Worm (Caenorhabditis elegans) whole organism, L4 larva: ENCODE data around the gene clec-145.

ENCODE experiments used
- F10B5.3 ChIP-seq: sonication (generic microtip); optimal IDR thresholded peaks from 2 replicates; lab custom pipeline; 2016; ENCODE audit warnings: mild to moderate bottlenecking, missing genetic modification characterization, missing compliant biosample characterization
- F49E8.2 ChIP-seq: sonication (generic microtip); optimal IDR thresholded peaks from 2 replicates; lab custom pipeline; 2016; ENCODE audit warnings: missing compliant biosample characterization, mild to moderate bottlenecking, missing genetic modification characterization, borderline replicate concordance
- Y48G9A.11 ChIP-seq: fragments of 200-800 bp; sonication (Bioruptor generic); IDR thresholded peaks from 2 replicates; pipeline ENCODE4 v1.3.6; 2022; ENCODE audit warnings: missing genetic modification reagents, missing genetic modification characterization, missing compliant biosample characterization
- ZK546.5 ChIP-seq, 2 experiments: sonication (generic microtip); optimal IDR thresholded peaks; 2 replicates each; lab custom pipeline; 2017; ENCODE audit warnings: missing biosample characterization in 2 of 2, missing genetic modification characterization in 2 of 2
- ceh-82 ChIP-seq: sonication (generic microtip); optimal IDR thresholded peaks from 2 replicates; lab custom pipeline; 2017; ENCODE audit warnings: missing biosample characterization, missing genetic modification characterization
- dmd-8 ChIP-seq: fragments of 200-800 bp; sonication (Bioruptor generic); IDR thresholded peaks from 2 replicates; pipeline ENCODE4 v1.3.6; 2022; ENCODE audit warnings: missing genetic modification characterization, missing compliant biosample characterization
- egl-43 ChIP-seq: fragments of 200-800 bp; sonication (Bioruptor generic); IDR thresholded peaks from 2 replicates; pipeline ENCODE4 v1.3.6; 2022; ENCODE audit warnings: missing genetic modification reagents, missing genetic modification characterization, missing compliant biosample characterization
- unc-62 ChIP-seq, 3 experiments: fragments of 150-350 bp in 1 of 3; sonication (generic microtip); optimal IDR thresholded peaks in 2 of 3; peaks in 1 of 3; 1 replicate in 1 of 3; 2 replicates in 2 of 3; lab custom pipeline; 2014 to 2017; ENCODE audit warnings: missing biosample characterization in 3 of 3, missing genetic modification characterization in 3 of 3, missing genetic modification reagents in 3 of 3, missing genotype in 1 of 3
- ztf-11 ChIP-seq: fragments of 150-350 bp; optimal IDR thresholded peaks from 2 replicates; lab custom pipeline; 2014; ENCODE audit warnings: missing biosample characterization, missing genetic modification characterization

ce11 chrII:13600904-13601303 is 10.5 kb upstream of the clec-145 start, which contains the start of gene csp-1:
- TF ChIP-seq ceh-82 (tag; lab: Kevin White, UChicago) (no peak), F49E8.2 (tag; lab: Kevin White, UChicago) (no peak), Y48G9A.11 (GFP tag; lab: Robert Waterston, UW) (no peak), unc-62 (GFP tag; optimal IDR thresholded peaks at IDR 0.05 in 1 of 2; lab: Kevin White, UChicago) (no peak), unc-62 (tag; optimal IDR thresholded peaks at IDR 0.05; lab: Kevin White, UChicago) (no peak), ZK546.5 (tag; optimal IDR thresholded peaks at IDR 0.05; lab: Kevin White, UChicago) (no peak), F10B5.3 (tag; lab: Kevin White, UChicago) (no peak), ztf-11 (tag; lab: Kevin White, UChicago) (no peak), dmd-8 (GFP tag; lab: Robert Waterston, UW) (no peak), egl-43 (no peak)
